Worm (Caenorhabditis elegans): Measurements from ENCODE around the gene pde-4.

DNA sequence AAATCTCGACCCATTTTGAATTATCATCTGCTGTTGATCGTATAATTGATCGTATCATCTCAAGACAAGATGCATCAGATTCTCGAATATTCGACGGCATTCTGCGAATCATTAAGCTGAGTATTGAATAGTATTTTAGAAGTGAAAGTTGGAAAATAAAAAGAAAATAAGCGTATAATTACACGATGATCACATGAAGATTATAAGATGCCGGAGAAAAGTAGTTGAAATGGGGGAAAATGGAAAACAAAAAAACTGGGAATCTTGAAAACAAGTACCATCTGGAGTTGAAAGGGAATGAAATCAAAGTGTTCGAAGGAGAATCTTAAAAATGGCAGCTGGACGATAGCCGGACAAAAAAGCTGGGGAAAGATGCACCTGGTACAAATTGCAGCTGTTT is 30.6 kb downstream of the pde-4 start, which contains the start of gene R07G3.8:
- no peak for TF ChIP-seq ceh-6 (GFP tag; optimal IDR thresholded peaks at IDR 0.05)
- no peak for TF ChIP-seq nhr-232 (tag; optimal IDR thresholded peaks at IDR 0.05)
- no peak for TF ChIP-seq pqm-1 (tag; optimal IDR thresholded peaks at IDR 0.05)

Data from whole organism, late embryonic.